Worm (Caenorhabditis elegans): Measurements from ENCODE around the gene T13C2.7.
"Not testable (repeated sequence)": the region's sequence is repeated elsewhere in the genome, so short reads cannot be mapped to it uniquely, and the experiment has no call there.

The T13C2.7 gene

ce11 chrII:6754671-6755224 lies 24.5 kb upstream of the T13C2.7 start, which contains the start of the genes srx-95 and fis-1:
TSS of gene srx-95 (minus strand) at chrII:6754771.
TSS of gene fis-1 (plus strand) at chrII:6755174.
- TF ChIP-seq dao-5 (tag; optimal IDR thresholded peaks at IDR 0.05) (no peak), him-1 (tag; optimal IDR thresholded peaks at IDR 0.05) (no peak), W03F9.2 (tag; optimal IDR thresholded peaks at IDR 0.05) (no peak)

- no peak for TF ChIP-seq dao-5 (tag; optimal IDR thresholded peaks at IDR 0.05)
- TF ChIP-seq W03F9.2 (tag; optimal IDR thresholded peaks at IDR 0.05), result no peak
- TF ChIP-seq him-1 (tag; optimal IDR thresholded peaks at IDR 0.05), result no peak
These were observed 23.0 kb upstream of the T13C2.7 start, which contains the start of gene F41G3.3 for ce11 chrII:6756232-6756631. TSS of gene F41G3.3 (plus strand) at chrII:6756532.

- TF ChIP-seq him-1 (tag; optimal IDR thresholded peaks at IDR 0.05), result no peak
- TF ChIP-seq W03F9.2 (tag; optimal IDR thresholded peaks at IDR 0.05), result no peak
- no peak for TF ChIP-seq dao-5 (tag; optimal IDR thresholded peaks at IDR 0.05)
These were observed 14.5 kb upstream of the T13C2.7 start, which contains the start of gene nlp-50 for ce11 chrII:6764734-6765133. TSS of gene nlp-50 (plus strand) at chrII:6765034.

- TF ChIP-seq dao-5 (tag; optimal IDR thresholded peaks at IDR 0.05) (no peak), him-1 (tag; optimal IDR thresholded peaks at IDR 0.05) (no peak), W03F9.2 (tag; optimal IDR thresholded peaks at IDR 0.05) (no peak)
These were observed 11.2 kb upstream of the T13C2.7 start, which contains the start of gene F41G3.18 for ce11 chrII:6768014-6768413. TSS of gene F41G3.18 (plus strand) at chrII:6768314.

- TF ChIP-seq dao-5 (tag; optimal IDR thresholded peaks at IDR 0.05) (no peak), W03F9.2 (tag; optimal IDR thresholded peaks at IDR 0.05) (no peak), him-1 (tag; optimal IDR thresholded peaks at IDR 0.05) (no peak)
These were observed 9.2 kb upstream of the T13C2.7 start for ce11 chrII:6770030-6770429.

ce11 chrII:6772482-6772881 lies 6.7 kb upstream of the T13C2.7 start:
- TF ChIP-seq dao-5 (tag; optimal IDR thresholded peaks at IDR 0.05) (no peak), W03F9.2 (tag; optimal IDR thresholded peaks at IDR 0.05) (no peak), him-1 (tag; optimal IDR thresholded peaks at IDR 0.05) (no peak)

ce11 chrII:6775076-6775475 lies 4.1 kb upstream of the T13C2.7 start, which contains the start of gene agr-1:
TSS of gene agr-1 (minus strand) at chrII:6775176.
- TF ChIP-seq him-1, dao-5, W03F9.2 (tag; optimal IDR thresholded peaks at IDR 0.05): not testable (repeated sequence)

- TF ChIP-seq W03F9.2 (tag; optimal IDR thresholded peaks at IDR 0.05) (peak; percentile 75), him-1 (tag; optimal IDR thresholded peaks at IDR 0.05) (peak; percentile 33), dao-5 (tag; optimal IDR thresholded peaks at IDR 0.05) (no peak)
These were observed 2.7 kb upstream of the T13C2.7 start, which contains the start of gene ssup-72 for ce11 chrII:6776418-6777034. TSS of gene ssup-72 (plus strand) at chrII:6776598.

- TF ChIP-seq W03F9.2 (tag; optimal IDR thresholded peaks at IDR 0.05) (no peak), him-1 (tag; optimal IDR thresholded peaks at IDR 0.05) (no peak), dao-5 (tag; optimal IDR thresholded peaks at IDR 0.05) (no peak)
These were observed 2.0 kb downstream of the T13C2.7 start for ce11 chrII:6781231-6781630.

ce11 chrII:6781983-6782382 lies 2.8 kb downstream of the T13C2.7 start:
- TF ChIP-seq dao-5 (tag; optimal IDR thresholded peaks at IDR 0.05) (no peak), him-1 (tag; optimal IDR thresholded peaks at IDR 0.05) (no peak), W03F9.2 (tag; optimal IDR thresholded peaks at IDR 0.05) (no peak)

- peak; percentile 52 for TF ChIP-seq dao-5 (tag; optimal IDR thresholded peaks at IDR 0.05)
- TF ChIP-seq him-1 (tag; optimal IDR thresholded peaks at IDR 0.05), result no peak
- peak; percentile 7 for TF ChIP-seq W03F9.2 (tag; optimal IDR thresholded peaks at IDR 0.05)
These were observed 3.5 kb downstream of the T13C2.7 start for ce11 chrII:6782738-6783163.

- no peak for TF ChIP-seq W03F9.2 (tag; optimal IDR thresholded peaks at IDR 0.05)
- TF ChIP-seq dao-5 (tag; optimal IDR thresholded peaks at IDR 0.05), result no peak
These were observed 4.2 kb downstream of the T13C2.7 start, which contains the start of gene gldi-2 for ce11 chrII:6783377-6783829. TSS of gene gldi-2 (plus strand) at chrII:6783427.

- TF ChIP-seq dao-5 (tag; optimal IDR thresholded peaks at IDR 0.05) (no peak), him-1 (tag; optimal IDR thresholded peaks at IDR 0.05) (no peak), W03F9.2 (tag; optimal IDR thresholded peaks at IDR 0.05) (no peak)
These were observed 9.6 kb downstream of the T13C2.7 start, which contains the start of gene T13C2.3 for ce11 chrII:6788672-6789298. TSS of gene T13C2.3 (plus strand) at chrII:6789248.

ce11 chrII:6791891-6792290 lies 12.7 kb downstream of the T13C2.7 start, which contains the start of gene T13C2.2:
TSS of gene T13C2.2 (plus strand) at chrII:6792191.
- TF ChIP-seq dao-5 (tag; optimal IDR thresholded peaks at IDR 0.05) (no peak), W03F9.2 (tag; optimal IDR thresholded peaks at IDR 0.05) (no peak)

Measured in whole organism, L4/young adult.